Worm (Caenorhabditis elegans) whole organism, early embryonic: Measurements from ENCODE around the gene Y43F4A.1.

ENCODE experiments used
- ama-1 ChIP-seq: fragments of 150-350 bp; optimal IDR thresholded peaks from 2 replicates; lab custom pipeline; 2014
- pes-1 ChIP-seq: fragments of 200-800 bp; sonication (Bioruptor generic); IDR thresholded peaks from 2 replicates; pipeline ENCODE4 v1.3.6; 2022; ENCODE audit warnings: missing genetic modification reagents, missing genetic modification characterization, missing compliant biosample characterization
- tbx-11 ChIP-seq: fragments of 200-800 bp; sonication (Bioruptor generic); IDR thresholded peaks from 2 replicates; pipeline ENCODE4 v1.3.6; 2022; ENCODE audit warnings: missing genetic modification characterization, missing compliant biosample characterization

- TF ChIP-seq ama-1 (lab: Kevin White, UChicago) (no peak), tbx-11 (peak; percentile 52; the same call in 1 of the 2 replicates), pes-1 (GFP tag; lab: Robert Waterston, UW) (peak; percentile 85)
Observed at ce11 chrIII:13225019-13225418, 2.1 kb downstream of the Y43F4A.1 start.
